Fruit fly (Drosophila melanogaster): ENCODE data around the gene rpr.
A peak's percentile ranks its signal among the peaks of the same experiment; 100 is the strongest.

The rpr gene

dm6 chr3L:18398264-18398735 is at the start of gene rpr (continued):
- TF ChIP-seq Awh (GFP tag; IDR thresholded peaks at IDR 0.05), result no peak
- TF ChIP-seq ro (GFP tag; IDR thresholded peaks at IDR 0.05), result no peak
- no peak for TF ChIP-seq ham (GFP tag; IDR thresholded peaks at IDR 0.05)
- TF ChIP-seq CG15601 (tag; optimal IDR thresholded peaks at IDR 0.05), result peak; percentile 13
- TF ChIP-seq Sox102F (GFP tag; optimal IDR thresholded peaks at IDR 0.05), result no peak
- no peak for TF ChIP-seq CG18619 (GFP tag; optimal IDR thresholded peaks at IDR 0.05)
- peak; percentile 13 for TF ChIP-seq trem (tag; optimal IDR thresholded peaks at IDR 0.05)
- peak; percentile 81 for TF ChIP-seq sqz (GFP tag; optimal IDR thresholded peaks at IDR 0.05)
- no peak for TF ChIP-seq CG8089 (GFP tag; optimal IDR thresholded peaks at IDR 0.05)
- TF ChIP-seq sens (GFP tag), result peak; percentile 85
- TF ChIP-seq Nf-YC (tag; optimal IDR thresholded peaks at IDR 0.05), result peak; percentile 88
- TF ChIP-seq Fer2 (tag; optimal IDR thresholded peaks at IDR 0.05), result no peak
- no peak for TF ChIP-seq CG14441 (GFP tag; IDR thresholded peaks at IDR 0.05)
- TF ChIP-seq eve (GFP tag; optimal IDR thresholded peaks at IDR 0.05), result no peak
- peak; percentile 88 for TF ChIP-seq pros (GFP tag; optimal IDR thresholded peaks at IDR 0.05)
- TF ChIP-seq NC2α (GFP tag; optimal IDR thresholded peaks at IDR 0.05), result peak; percentile 56
- peak; percentile 11 for TF ChIP-seq CoRest (tag; optimal IDR thresholded peaks at IDR 0.05)
- TF ChIP-seq nmo (GFP tag; optimal IDR thresholded peaks at IDR 0.05), result no peak
- no peak for TF ChIP-seq gce (GFP tag; IDR thresholded peaks at IDR 0.05)
- TF ChIP-seq Sox100B (GFP tag; optimal IDR thresholded peaks at IDR 0.05), result no peak
- TF ChIP-seq Jarid2 (GFP tag; optimal IDR thresholded peaks at IDR 0.05), result peak; percentile 98
- TF ChIP-seq psq (GFP tag; optimal IDR thresholded peaks at IDR 0.05), result peak; percentile 49
- no peak for TF ChIP-seq usp (GFP tag; optimal IDR thresholded peaks at IDR 0.05)
- TF ChIP-seq BEAF-32 (GFP tag; optimal IDR thresholded peaks at IDR 0.05), result no peak
- no peak for TF ChIP-seq crc (GFP tag; optimal IDR thresholded peaks at IDR 0.05)
- peak; percentile 42 for TF ChIP-seq CG17568 (GFP tag; optimal IDR thresholded peaks at IDR 0.05)
- TF ChIP-seq ssp (GFP tag; IDR thresholded peaks at IDR 0.05), result no peak
- TF ChIP-seq grn (GFP tag; optimal IDR thresholded peaks at IDR 0.05), result no peak
- TF ChIP-seq CG12155 (GFP tag; optimal IDR thresholded peaks at IDR 0.05), result no peak
- TF ChIP-seq Trl (optimal IDR thresholded peaks at IDR 0.05), result peak; percentile 91 to 97
- TF ChIP-seq Trl (GFP tag; optimal IDR thresholded peaks at IDR 0.05), result peak; percentile 65
- TF ChIP-seq CG1603 (tag; optimal IDR thresholded peaks at IDR 0.05), result no peak
- peak; percentile 25 for TF ChIP-seq caup (GFP tag; optimal IDR thresholded peaks at IDR 0.05; ENCODE audit: severe bottlenecking)
- no peak for TF ChIP-seq nom (GFP tag; optimal IDR thresholded peaks at IDR 0.05)
- no peak for TF ChIP-seq CG6813 (GFP tag; optimal IDR thresholded peaks at IDR 0.05)
- TF ChIP-seq hbn (GFP tag; IDR thresholded peaks at IDR 0.05; ENCODE audit: partially characterized antibody), result no peak
- TF ChIP-seq Sin3A (optimal IDR thresholded peaks at IDR 0.05), result no peak
- TF ChIP-seq NfI (GFP tag; optimal IDR thresholded peaks at IDR 0.05), result no peak
- peak; percentile 30 for TF ChIP-seq NC2β (GFP tag; optimal IDR thresholded peaks at IDR 0.05)
- TF ChIP-seq stwl (tag; optimal IDR thresholded peaks at IDR 0.05), result peak; percentile 26
- TF ChIP-seq fd64A (GFP tag; optimal IDR thresholded peaks at IDR 0.05), result no peak
- peak; percentile 55 for TF ChIP-seq CG3163 (GFP tag; optimal IDR thresholded peaks at IDR 0.05)
- no peak for TF ChIP-seq cato (GFP tag; optimal IDR thresholded peaks at IDR 0.05; ENCODE audit: borderline replicate concordance)
- no peak for TF ChIP-seq gcm2 (GFP tag; optimal IDR thresholded peaks at IDR 0.05)
- no peak for TF ChIP-seq Rx (GFP tag; IDR thresholded peaks at IDR 0.05)
- no peak for TF ChIP-seq CG3838 (GFP tag; optimal IDR thresholded peaks at IDR 0.05)
- TF ChIP-seq Dad (GFP tag; optimal IDR thresholded peaks at IDR 0.05), result no peak
- TF ChIP-seq odd (GFP tag; optimal IDR thresholded peaks at IDR 0.05), result peak; percentile 16
- TF ChIP-seq CG18764 (GFP tag; optimal IDR thresholded peaks at IDR 0.05), result no peak
- no peak for TF ChIP-seq Gug (GFP tag; IDR thresholded peaks at IDR 0.05)
- TF ChIP-seq Elba2 (GFP tag; optimal IDR thresholded peaks at IDR 0.05), result no peak
- TF ChIP-seq CG13624 (GFP tag; optimal IDR thresholded peaks at IDR 0.05), result no peak

Data from whole organism, embryonic.